Fruit fly (Drosophila melanogaster) Kc167 (cell line): ENCODE results near the gene wol.

Experiments
- Myc ChIP-seq: fragments of >200 bp; optimal IDR thresholded peaks from 2 replicates; lab custom pipeline; 2017; ENCODE audit warnings: missing external identifiers
- Sin3A ChIP-seq: fragments of >200 bp; optimal IDR thresholded peaks from 2 replicates; lab custom pipeline; 2018; ENCODE audit warnings: missing external identifiers
- h ChIP-seq: fragments of >200 bp; optimal IDR thresholded peaks from 3 replicates; lab custom pipeline; 2018; ENCODE audit warnings: missing external identifiers
- insv ChIP-seq: fragments of >200 bp; optimal IDR thresholded peaks from 3 replicates; lab custom pipeline; 2018; ENCODE audit warnings: missing external identifiers
- psq ChIP-seq: fragments of >200 bp; optimal IDR thresholded peaks from 2 replicates; lab custom pipeline; 2017; ENCODE audit warnings: missing external identifiers
- ttk ChIP-seq: sonication (Bioruptor generic); optimal IDR thresholded peaks from 2 replicates; lab custom pipeline; 2017; ENCODE audit warnings: missing external identifiers

The wol gene

dm6 chr2L:8286595-8286994 lies 16.2 kb downstream of the wol start:
- TF ChIP-seq insv (no peak), psq (no peak), Sin3A (no peak), ttk (no peak), Myc (lab: Kevin White, UChicago) (no peak), h (lab: Kevin White, UChicago) (no peak)

dm6 chr2L:8284913-8285619 lies 17.7 kb downstream of the wol start:
- TF ChIP-seq psq (no peak), Sin3A (no peak), Myc (lab: Kevin White, UChicago) (no peak), insv (no peak), ttk (no peak), h (lab: Kevin White, UChicago) (no peak)

- TF ChIP-seq insv = no peak
- no peak for TF ChIP-seq h (lab: Kevin White, UChicago)
These were observed 20.9 kb downstream of the wol start for dm6 chr2L:8281872-8282271.

dm6 chr2L:8280225-8280624 lies 22.6 kb downstream of the wol start:
- TF ChIP-seq insv (no peak), Myc (lab: Kevin White, UChicago) (no peak), psq (no peak), Sin3A (no peak), h (lab: Kevin White, UChicago) (no peak), ttk (no peak)

- TF ChIP-seq Myc (lab: Kevin White, UChicago) (no peak), ttk (no peak), psq (no peak), Sin3A (no peak), insv (no peak), h (lab: Kevin White, UChicago) (no peak)
These were observed 23.3 kb downstream of the wol start for dm6 chr2L:8279400-8280065.

dm6 chr2L:8277561-8278201 lies 25.1 kb downstream of the wol start:
- no peak for TF ChIP-seq ttk
- TF ChIP-seq Myc (lab: Kevin White, UChicago) = no peak
- no peak for TF ChIP-seq psq
- TF ChIP-seq insv = no peak
- TF ChIP-seq h (lab: Kevin White, UChicago) = no peak
- no peak for TF ChIP-seq Sin3A

dm6 chr2L:8276880-8277279 lies 25.9 kb downstream of the wol start:
- no peak for TF ChIP-seq psq
- no peak for TF ChIP-seq ttk
- TF ChIP-seq h (lab: Kevin White, UChicago) = no peak

dm6 chr2L:8276287-8276686 lies 26.5 kb downstream of the wol start:
- TF ChIP-seq psq (no peak), h (lab: Kevin White, UChicago) (no peak), Myc (lab: Kevin White, UChicago) (no peak), Sin3A (no peak), insv (no peak), ttk (no peak)

dm6 chr2L:8274958-8275584 lies 27.7 kb downstream of the wol start:
- TF ChIP-seq ttk (no peak), psq (no peak), insv (no peak), h (lab: Kevin White, UChicago) (no peak), Myc (lab: Kevin White, UChicago) (no peak), Sin3A (no peak)

- TF ChIP-seq Sin3A = no peak
- no peak for TF ChIP-seq Myc (lab: Kevin White, UChicago)
- TF ChIP-seq psq = no peak
- TF ChIP-seq insv = no peak
- no peak for TF ChIP-seq ttk
- no peak for TF ChIP-seq h (lab: Kevin White, UChicago)
These were observed 28.7 kb downstream of the wol start for dm6 chr2L:8274127-8274526.

- TF ChIP-seq psq (no peak), insv (no peak), ttk (no peak), h (lab: Kevin White, UChicago) (no peak), Sin3A (no peak), Myc (lab: Kevin White, UChicago) (no peak)
These were observed 31.9 kb downstream of the wol start for dm6 chr2L:8270916-8271315.

- TF ChIP-seq h (lab: Kevin White, UChicago) (no peak), Sin3A (no peak), psq (no peak), Myc (lab: Kevin White, UChicago) (no peak), ttk (no peak), insv (no peak)
These were observed 34.1 kb downstream of the wol start for dm6 chr2L:8268679-8269078.
